Fruit fly (Drosophila melanogaster): Measurements from ENCODE around the gene stck.

DNA sequence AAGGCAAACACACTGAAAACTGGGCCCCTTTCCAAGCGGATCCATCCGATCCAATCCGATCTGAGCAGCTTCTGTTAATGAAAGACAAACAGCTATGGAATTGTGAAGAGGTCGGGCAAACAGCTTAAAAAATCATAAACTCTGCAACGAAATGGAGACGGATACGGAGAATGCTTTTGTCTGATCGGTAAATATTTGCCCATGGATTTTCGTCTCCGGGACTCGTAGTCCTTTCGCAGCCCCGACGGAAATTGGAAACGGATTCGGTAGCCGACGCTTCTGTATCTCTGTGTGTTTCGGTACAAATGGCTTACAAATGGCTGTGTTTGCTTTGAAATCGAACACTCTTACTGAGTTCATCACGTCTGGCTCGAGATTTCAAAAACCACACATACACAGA, 29.9 kb upstream of the stck start:
- TF ChIP-seq psq (optimal IDR thresholded peaks at IDR 0.05) (no peak), pan (optimal IDR thresholded peaks at IDR 0.05) (no peak), CG8478 (optimal IDR thresholded peaks at IDR 0.05) (no peak), usp (GFP tag; optimal IDR thresholded peaks at IDR 0.05) (no peak), EcR (GFP tag; optimal IDR thresholded peaks at IDR 0.05) (no peak), Dll (optimal IDR thresholded peaks at IDR 0.05) (no peak)
